Fruit fly (Drosophila melanogaster): Measurements from ENCODE around the gene Abca3.

- no peak for TF ChIP-seq CTCF (optimal IDR thresholded peaks at IDR 0.05)
- TF ChIP-seq CG8478 (optimal IDR thresholded peaks at IDR 0.05) = no peak
These were observed 16.0 kb upstream of the Abca3 start for dm6 chrX:21322289-21322981.
